Fruit fly (Drosophila melanogaster): ENCODE data around the gene Spn28F.

DNA sequence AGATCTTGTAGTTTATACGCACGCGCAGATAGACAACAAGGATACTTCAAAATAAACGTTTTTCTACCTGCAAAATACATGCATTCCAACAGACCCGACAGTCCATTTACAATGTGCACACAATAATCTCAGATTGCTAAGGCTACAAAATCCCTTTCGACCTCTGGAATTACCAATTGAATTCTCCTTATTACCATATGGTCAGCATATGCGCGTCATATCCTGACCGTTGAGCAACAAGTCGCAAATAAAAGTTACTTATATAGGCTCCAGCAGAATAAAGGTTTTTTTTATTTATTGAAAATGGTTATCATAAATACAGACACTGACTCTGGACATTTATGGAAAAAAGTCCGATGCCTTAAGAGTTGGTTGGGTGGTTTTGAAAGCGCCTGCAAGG, 32.2 kb downstream of the Spn28F start:
- TF ChIP-seq EcR (GFP tag; optimal IDR thresholded peaks at IDR 0.05), result no peak
- TF ChIP-seq pan (optimal IDR thresholded peaks at IDR 0.05), result no peak
